Worm (Caenorhabditis elegans) whole organism, L4 larva: ENCODE data around the gene C55C3.4.

ENCODE experiments used
- D1046.2 ChIP-seq: fragments of 200-800 bp; sonication (Bioruptor generic); IDR thresholded peaks from 2 replicates; pipeline ENCODE4 v1.3.6; 2022; ENCODE audit warnings: missing genetic modification characterization, missing compliant biosample characterization
- F10B5.3 ChIP-seq: sonication (generic microtip); optimal IDR thresholded peaks from 2 replicates; lab custom pipeline; 2016; ENCODE audit warnings: mild to moderate bottlenecking, missing genetic modification characterization, missing compliant biosample characterization
- F26F4.8 ChIP-seq: fragments of 200-800 bp; sonication (Bioruptor generic); conservative IDR thresholded peaks from 2 replicates; pipeline ENCODE4 v1.3.6; 2022; ENCODE audit warnings: missing genetic modification characterization, missing compliant biosample characterization
- F37D6.2 ChIP-seq: sonication (generic microtip); optimal IDR thresholded peaks from 2 replicates; lab custom pipeline; 2016; ENCODE audit warnings: mild to moderate bottlenecking, missing genetic modification characterization, missing compliant biosample characterization
- F44E2.7 ChIP-seq: fragments of 200-800 bp; sonication (Bioruptor generic); IDR thresholded peaks from 2 replicates; pipeline ENCODE4 v2.1.2; 2022; ENCODE audit warnings: missing genetic modification characterization, missing compliant biosample characterization
- F49E8.2 ChIP-seq: sonication (generic microtip); optimal IDR thresholded peaks from 2 replicates; lab custom pipeline; 2016; ENCODE audit warnings: missing compliant biosample characterization, mild to moderate bottlenecking, missing genetic modification characterization, borderline replicate concordance
- R02D3.7 ChIP-seq: fragments of 150-350 bp; sonication (generic microtip); optimal IDR thresholded peaks from 3 replicates; lab custom pipeline; 2014; ENCODE audit warnings: missing biosample characterization, missing genetic modification characterization
- Y105C5A.15 ChIP-seq: fragments of 200-800 bp; sonication (Bioruptor generic); IDR thresholded peaks from 2 replicates; pipeline ENCODE4 v1.3.6; 2022; ENCODE audit warnings: missing genetic modification characterization, missing compliant biosample characterization
- Y5F2A.4 ChIP-seq: fragments of 200-800 bp; sonication (Bioruptor generic); optimal IDR thresholded peaks from 2 replicates; lab custom pipeline; 2018; ENCODE audit warnings: mild to moderate bottlenecking, missing genetic modification characterization, missing compliant biosample characterization
- ZK546.5 ChIP-seq, 2 experiments: sonication (generic microtip); optimal IDR thresholded peaks; 2 replicates each; lab custom pipeline; 2017; ENCODE audit warnings: missing biosample characterization in 2 of 2, missing genetic modification characterization in 2 of 2
- aly-2 ChIP-seq: sonication (generic microtip); optimal IDR thresholded peaks from 2 replicates; lab custom pipeline; 2018; ENCODE audit warnings: missing biosample characterization, missing genetic modification characterization
- ceh-28 ChIP-seq: fragments of 150-350 bp; optimal IDR thresholded peaks from 2 replicates; lab custom pipeline; 2014; ENCODE audit warnings: missing biosample characterization, missing genetic modification reagents, missing genetic modification characterization
- ceh-32 ChIP-seq: sonication (generic microtip); optimal IDR thresholded peaks from 2 replicates; lab custom pipeline; 2016; ENCODE audit warnings: mild to moderate bottlenecking, missing genetic modification characterization, missing compliant biosample characterization; ENCODE audit not compliant: poor library complexity
- ceh-44 ChIP-seq: fragments of 200-800 bp; sonication (Bioruptor generic); IDR thresholded peaks from 2 replicates; pipeline ENCODE4 v1.3.6; 2022; ENCODE audit warnings: missing genetic modification reagents, missing genetic modification characterization, missing compliant biosample characterization
- ces-1 ChIP-seq: fragments of 150-350 bp; sonication (generic microtip); optimal IDR thresholded peaks from 4 replicates; lab custom pipeline; 2014; ENCODE audit warnings: missing biosample characterization, missing genetic modification reagents, missing genetic modification characterization
- cey-2 ChIP-seq: sonication (generic microtip); optimal IDR thresholded peaks from 3 replicates; lab custom pipeline; 2017; ENCODE audit warnings: missing genetic modification characterization, mild to moderate bottlenecking, missing compliant biosample characterization, antibody characterized with exemption, borderline replicate concordance; ENCODE audit not compliant: insufficient read depth
- ctbp-1 ChIP-seq: fragments of 200-800 bp; sonication (Bioruptor generic); IDR thresholded peaks from 2 replicates; pipeline ENCODE4 v1.3.6; 2022; ENCODE audit warnings: missing genetic modification reagents, missing genetic modification characterization, missing compliant biosample characterization
- daf-12 ChIP-seq: fragments of 150-350 bp; optimal IDR thresholded peaks from 2 replicates; lab custom pipeline; 2014; ENCODE audit warnings: missing biosample characterization, missing genetic modification reagents, missing genetic modification characterization
- daf-16 ChIP-seq, 3 experiments: sonication (generic microtip); optimal IDR thresholded peaks; 2 replicates each; lab custom pipeline; 2016 to 2017; ENCODE audit warnings: missing genetic modification characterization in 3 of 3, missing genetic modification reagents in 3 of 3, mild to moderate bottlenecking in 2 of 3, missing compliant biosample characterization in 2 of 3, missing biosample characterization in 1 of 3, moderate library complexity in 1 of 3
- daf-8 ChIP-seq: fragments of 200-800 bp; sonication (Bioruptor generic); IDR thresholded peaks from 2 replicates; pipeline ENCODE4 v1.3.6; 2022; ENCODE audit warnings: missing genetic modification characterization, missing compliant biosample characterization
- dmd-6 ChIP-seq: fragments of 200-800 bp; sonication (Bioruptor generic); IDR thresholded peaks from 2 replicates; pipeline ENCODE4 v1.3.6; 2022; ENCODE audit warnings: missing genetic modification reagents, missing genetic modification characterization, missing compliant biosample characterization
- dmd-9 ChIP-seq: fragments of 200-800 bp; sonication (Bioruptor generic); IDR thresholded peaks from 2 replicates; pipeline ENCODE4 v1.3.6; 2022; ENCODE audit warnings: missing genetic modification reagents, missing genetic modification characterization, missing compliant biosample characterization
- dve-1 ChIP-seq: sonication (generic microtip); optimal IDR thresholded peaks from 2 replicates; lab custom pipeline; 2017; ENCODE audit warnings: antibody characterized with exemption, mild to moderate bottlenecking, missing genetic modification characterization, missing compliant biosample characterization; ENCODE audit not compliant: insufficient read depth
- egl-43 ChIP-seq: fragments of 200-800 bp; sonication (Bioruptor generic); IDR thresholded peaks from 2 replicates; pipeline ENCODE4 v1.3.6; 2022; ENCODE audit warnings: missing genetic modification reagents, missing genetic modification characterization, missing compliant biosample characterization
- gei-8 ChIP-seq: fragments of 200-800 bp; sonication (Bioruptor generic); optimal IDR thresholded peaks from 2 replicates; lab custom pipeline; 2018; ENCODE audit warnings: mild to moderate bottlenecking, missing genetic modification characterization, missing compliant biosample characterization
- hif-1 ChIP-seq, 2 experiments: sonication (generic microtip); optimal IDR thresholded peaks; 2 replicates each; lab custom pipeline; 2016 to 2017; ENCODE audit warnings: missing compliant biosample characterization in 2 of 2, missing genetic modification characterization in 2 of 2, missing genetic modification reagents in 2 of 2, missing genotype in 2 of 2, mild to moderate bottlenecking in 1 of 2
- hlh-30 ChIP-seq: sonication (generic microtip); optimal IDR thresholded peaks from 2 replicates; lab custom pipeline; 2017; ENCODE audit warnings: antibody characterized with exemption, mild to moderate bottlenecking, missing genetic modification characterization, missing compliant biosample characterization; ENCODE audit not compliant: insufficient read depth
- hmg-1.1 ChIP-seq: fragments of 200-800 bp; sonication (Bioruptor generic); IDR thresholded peaks from 2 replicates; pipeline ENCODE4 v1.3.6; 2022; ENCODE audit warnings: missing genetic modification reagents, missing genetic modification characterization, missing compliant biosample characterization
- jun-1 ChIP-seq: fragments of 150-350 bp; optimal IDR thresholded peaks from 2 replicates; lab custom pipeline; 2014; ENCODE audit warnings: missing biosample characterization, missing genetic modification reagents, missing genetic modification characterization
- lin-13 ChIP-seq: fragments of 150-350 bp; optimal IDR thresholded peaks from 2 replicates; lab custom pipeline; 2014; ENCODE audit warnings: missing biosample characterization, missing genetic modification reagents, missing genetic modification characterization
- lin-39 ChIP-seq: fragments of 150-350 bp; optimal IDR thresholded peaks from 2 replicates; lab custom pipeline; 2014; ENCODE audit warnings: missing biosample characterization, missing genetic modification reagents, missing genetic modification characterization
- lir-3 ChIP-seq: sonication (generic microtip); optimal IDR thresholded peaks from 2 replicates; lab custom pipeline; 2016; ENCODE audit warnings: mild to moderate bottlenecking, missing genetic modification characterization, missing compliant biosample characterization
- lsy-2 ChIP-seq, 2 experiments: fragments of 150-350 bp in 1 of 2; sonication (generic microtip) in 1 of 2; optimal IDR thresholded peaks; 2 replicates each; lab custom pipeline; 2014 to 2017; ENCODE audit warnings: missing biosample characterization in 2 of 2, missing genetic modification characterization in 2 of 2
- madf-5 ChIP-seq, 2 experiments: fragments of 200-800 bp; sonication (Bioruptor generic); IDR thresholded peaks; 2 replicates each; pipeline ENCODE4 v1.3.6; 2022; ENCODE audit warnings: missing compliant biosample characterization in 2 of 2, missing genetic modification characterization in 2 of 2
- mdt-29 ChIP-seq: fragments of 200-800 bp; sonication (Bioruptor generic); IDR thresholded peaks from 2 replicates; pipeline ENCODE4 v1.3.6; 2022; ENCODE audit warnings: missing genetic modification reagents, missing genetic modification characterization, missing compliant biosample characterization
- mep-1 ChIP-seq: fragments of 150-350 bp; sonication (generic microtip); optimal IDR thresholded peaks from 3 replicates; lab custom pipeline; 2014; ENCODE audit warnings: missing biosample characterization, missing genetic modification characterization
- mxl-3 ChIP-seq: fragments of 200-800 bp; sonication (Bioruptor generic); optimal IDR thresholded peaks from 2 replicates; lab custom pipeline; 2018; ENCODE audit warnings: mild to moderate bottlenecking, missing genetic modification characterization, missing compliant biosample characterization
- nhr-10 ChIP-seq: fragments of 150-350 bp; optimal IDR thresholded peaks from 2 replicates; lab custom pipeline; 2014; ENCODE audit warnings: missing biosample characterization, missing genetic modification characterization
- nhr-102 ChIP-seq: sonication (generic microtip); optimal IDR thresholded peaks from 2 replicates; lab custom pipeline; 2016; ENCODE audit warnings: mild to moderate bottlenecking, missing genetic modification characterization, moderate library complexity, missing compliant biosample characterization
- nhr-11 ChIP-seq: fragments of 150-350 bp; optimal IDR thresholded peaks from 2 replicates; lab custom pipeline; 2014; ENCODE audit warnings: missing biosample characterization, missing genetic modification characterization
- nhr-111 ChIP-seq: fragments of 200-800 bp; sonication (Bioruptor generic); optimal IDR thresholded peaks from 2 replicates; lab custom pipeline; 2018; ENCODE audit warnings: mild to moderate bottlenecking, missing genetic modification characterization, missing compliant biosample characterization
- nhr-237 ChIP-seq: sonication (generic microtip); optimal IDR thresholded peaks from 2 replicates; lab custom pipeline; 2017; ENCODE audit warnings: missing biosample characterization, missing genetic modification characterization
- nhr-28 ChIP-seq: fragments of 150-350 bp; optimal IDR thresholded peaks from 2 replicates; lab custom pipeline; 2014; ENCODE audit warnings: missing biosample characterization, missing genetic modification characterization
- nhr-6 ChIP-seq: fragments of 150-350 bp; optimal IDR thresholded peaks from 2 replicates; lab custom pipeline; 2014; ENCODE audit warnings: missing biosample characterization, missing genetic modification characterization
- snpc-4 ChIP-seq: fragments of 150-350 bp; optimal IDR thresholded peaks from 2 replicates; lab custom pipeline; 2014; ENCODE audit warnings: missing biosample characterization, missing genetic modification characterization
- spr-1 ChIP-seq: sonication (generic microtip); optimal IDR thresholded peaks from 2 replicates; lab custom pipeline; 2016; ENCODE audit warnings: mild to moderate bottlenecking, missing genetic modification characterization, missing compliant biosample characterization
- spr-3 ChIP-seq: fragments of 200-800 bp; sonication (Bioruptor generic); optimal IDR thresholded peaks from 2 replicates; lab custom pipeline; 2018; ENCODE audit warnings: mild to moderate bottlenecking, missing genetic modification characterization, missing compliant biosample characterization
- tra-1 ChIP-seq: fragments of 200-800 bp; sonication (Bioruptor generic); IDR thresholded peaks from 2 replicates; pipeline ENCODE4 v1.3.6; 2022; ENCODE audit warnings: missing genetic modification reagents, missing genetic modification characterization, missing compliant biosample characterization
- unc-39 ChIP-seq: sonication (generic microtip); optimal IDR thresholded peaks from 2 replicates; lab custom pipeline; 2017; ENCODE audit warnings: missing biosample characterization, missing genetic modification characterization
- zfp-2 ChIP-seq: sonication (generic microtip); optimal IDR thresholded peaks from 2 replicates; lab custom pipeline; 2016; ENCODE audit warnings: mild to moderate bottlenecking, missing genetic modification characterization, missing compliant biosample characterization

C55C3.4 gene

ce11 chrIV:5667191-5667590 lies 10.8 kb downstream of the C55C3.4 start (continued):
- TF ChIP-seq daf-12 (tag; lab: Kevin White, UChicago): no peak
- no peak for TF ChIP-seq F37D6.2 (tag; lab: Kevin White, UChicago)
- TF ChIP-seq cey-2 (tag; lab: Kevin White, UChicago): no peak
- TF ChIP-seq mdt-29 (GFP tag; lab: Robert Waterston, UW): no peak
- TF ChIP-seq lir-3 (tag; lab: Kevin White, UChicago): no peak
- no peak for TF ChIP-seq jun-1 (tag; lab: Kevin White, UChicago)
- no peak for TF ChIP-seq unc-39 (tag; lab: Kevin White, UChicago)
- no peak for TF ChIP-seq zfp-2
- TF ChIP-seq hlh-30 (tag; lab: Kevin White, UChicago): peak; percentile 45
- no peak for TF ChIP-seq spr-1 (tag; lab: Kevin White, UChicago)
- no peak for TF ChIP-seq ces-1 (GFP tag; lab: Kevin White, UChicago)
- peak; percentile 40; the same call in 1 of the 2 replicates for TF ChIP-seq hmg-1.1 (GFP tag; lab: Robert Waterston, UW)
- no peak for TF ChIP-seq F49E8.2 (tag; lab: Kevin White, UChicago)
- TF ChIP-seq lin-13 (GFP tag; lab: Kevin White, UChicago): no peak
- TF ChIP-seq mep-1 (tag; lab: Kevin White, UChicago): peak; percentile 57
- TF ChIP-seq F44E2.7 (GFP tag; lab: Robert Waterston, UW): no peak
- 0 out of 2 replicates have a peak, but pooled peaks have one; percentile 18 for TF ChIP-seq dmd-6 (GFP tag; lab: Robert Waterston, UW)
- no peak for TF ChIP-seq Y105C5A.15
- no peak for TF ChIP-seq gei-8 (GFP tag; lab: Kevin White, UChicago)
- TF ChIP-seq aly-2 (tag; lab: Kevin White, UChicago): no peak
- no peak for TF ChIP-seq ceh-44 (GFP tag; lab: Robert Waterston, UW)
- no peak for TF ChIP-seq spr-3
- TF ChIP-seq egl-43 (GFP tag; lab: Robert Waterston, UW): no peak
- peak in 1 of 2 experiments; percentile 23 for TF ChIP-seq hif-1 (tag; optimal IDR thresholded peaks at IDR 0.05; lab: Kevin White, UChicago)
- TF ChIP-seq Y5F2A.4 (GFP tag; lab: Kevin White, UChicago): no peak
- TF ChIP-seq snpc-4 (tag; lab: Kevin White, UChicago): no peak
- TF ChIP-seq lsy-2 (tag; optimal IDR thresholded peaks at IDR 0.05; lab: Kevin White, UChicago): peak in 1 of 2 experiments; percentile 62
- no peak for TF ChIP-seq lin-39 (tag; lab: Kevin White, UChicago)
- TF ChIP-seq nhr-111: no peak
- no peak for TF ChIP-seq tra-1 (GFP tag; lab: Robert Waterston, UW)
- TF ChIP-seq dve-1: peak; percentile 71
- TF ChIP-seq daf-16 (GFP tag; optimal IDR thresholded peaks at IDR 0.05; lab: Kevin White, UChicago): peak in 1 of 2 experiments; percentile 86
- peak; percentile 88 for TF ChIP-seq daf-16 (tag; optimal IDR thresholded peaks at IDR 0.05; lab: Kevin White, UChicago)
- TF ChIP-seq nhr-28 (tag; lab: Kevin White, UChicago): peak; percentile 50
- no peak for TF ChIP-seq F26F4.8 (GFP tag; lab: Robert Waterston, UW)
- TF ChIP-seq madf-5 (GFP tag; IDR thresholded peaks at IDR 0.05; lab: Robert Waterston, UW): 0 out of 4 replicates have a peak, but pooled peaks of 1 of the 2 experiments have one; percentile 16
- no peak for TF ChIP-seq ceh-32
- peak; percentile 64 for TF ChIP-seq nhr-6 (tag; lab: Kevin White, UChicago)
- peak; percentile 43 for TF ChIP-seq nhr-11 (tag; lab: Kevin White, UChicago)
- TF ChIP-seq D1046.2 (GFP tag; lab: Robert Waterston, UW): no peak
- no peak for TF ChIP-seq nhr-10
- TF ChIP-seq nhr-102 (tag; lab: Kevin White, UChicago): no peak
- TF ChIP-seq ceh-28: no peak
- peak; percentile 16 for TF ChIP-seq mxl-3 (GFP tag; lab: Kevin White, UChicago)
- TF ChIP-seq dmd-9 (GFP tag; lab: Robert Waterston, UW): 0 out of 2 replicates have a peak, but pooled peaks have one; percentile 5
- 0 out of 2 replicates have a peak, but pooled peaks have one; percentile 19 for TF ChIP-seq ctbp-1 (GFP tag; lab: Robert Waterston, UW)
- TF ChIP-seq nhr-237: no peak
- TF ChIP-seq R02D3.7 (tag; lab: Kevin White, UChicago): no peak
- no peak for TF ChIP-seq ZK546.5 (tag; optimal IDR thresholded peaks at IDR 0.05; lab: Kevin White, UChicago)
- TF ChIP-seq F10B5.3 (tag; lab: Kevin White, UChicago): no peak
- TF ChIP-seq daf-8 (GFP tag; lab: Robert Waterston, UW): no peak
